Worm (Caenorhabditis elegans) whole organism, early embryonic: ENCODE data around the gene C25E10.17.

ENCODE experiments used
- B0310.2 ChIP-seq: sonication (generic microtip); optimal IDR thresholded peaks from 2 replicates; lab custom pipeline; 2016; ENCODE audit warnings: mild to moderate bottlenecking, missing genetic modification characterization, missing compliant biosample characterization
- ama-1 ChIP-seq: fragments of 150-350 bp; optimal IDR thresholded peaks from 2 replicates; lab custom pipeline; 2014
- ceh-13 ChIP-seq: fragments of 200-800 bp; sonication (Bioruptor generic); optimal IDR thresholded peaks from 2 replicates; lab custom pipeline; 2018; ENCODE audit warnings: mild to moderate bottlenecking, missing genetic modification characterization, missing compliant biosample characterization
- ets-7 ChIP-seq: sonication (generic microtip); optimal IDR thresholded peaks from 2 replicates; lab custom pipeline; 2016; ENCODE audit warnings: missing genotype, missing genetic modification characterization, missing compliant biosample characterization
- hmbx-1 ChIP-seq: sonication (generic microtip); optimal IDR thresholded peaks from 2 replicates; lab custom pipeline; 2016; ENCODE audit warnings: mild to moderate bottlenecking, missing genetic modification characterization, missing compliant biosample characterization
- hmg-4 ChIP-seq: fragments of 200-800 bp; sonication (Bioruptor generic); optimal IDR thresholded peaks from 2 replicates; lab custom pipeline; 2018; ENCODE audit warnings: mild to moderate bottlenecking, missing genetic modification characterization, missing compliant biosample characterization
- scrt-1 ChIP-seq: fragments of 200-800 bp; sonication (Bioruptor generic); IDR thresholded peaks from 2 replicates; pipeline ENCODE4 v1.3.6; 2022; ENCODE audit warnings: missing genetic modification characterization, missing compliant biosample characterization

ce11 chrV:9053969-9054368, 6.6 kb upstream of the C25E10.17 start, which contains the start of gene C25E10.8:
- TF ChIP-seq ama-1 (lab: Kevin White, UChicago): no peak
- no peak for TF ChIP-seq B0310.2 (tag; lab: Kevin White, UChicago)
- no peak for TF ChIP-seq hmbx-1 (tag; lab: Kevin White, UChicago)
- TF ChIP-seq scrt-1 (GFP tag; lab: Robert Waterston, UW): no peak
- TF ChIP-seq ets-7: no peak
- no peak for TF ChIP-seq hmg-4 (GFP tag; lab: Kevin White, UChicago)
- TF ChIP-seq ceh-13: no peak
